Fruit fly (Drosophila melanogaster): Measurements from ENCODE around the gene CG7102.

The CG7102 gene

dm6 chr2L:7926288-7927061 lies 39.2 kb upstream of the CG7102 start (continued):
- TF ChIP-seq exex (tag; optimal IDR thresholded peaks at IDR 0.05) (peak; percentile 96), tgo (GFP tag; IDR thresholded peaks at IDR 0.05) (no peak), HmgZ (tag; optimal IDR thresholded peaks at IDR 0.05) (no peak), CG7372 (GFP tag; IDR thresholded peaks at IDR 0.05) (no peak), crol (GFP tag; IDR thresholded peaks at IDR 0.05) (0 out of 2 replicates have a peak, but pooled peaks have one; percentile 10), oc (tag; optimal IDR thresholded peaks at IDR 0.05) (no peak), Sin3A (optimal IDR thresholded peaks at IDR 0.05) (no peak), Kr (GFP tag; optimal IDR thresholded peaks at IDR 0.05) (no peak), CG6689 (GFP tag; IDR thresholded peaks at IDR 0.05) (no peak), repo (GFP tag; optimal IDR thresholded peaks at IDR 0.05) (no peak), dm (GFP tag; optimal IDR thresholded peaks at IDR 0.05) (no peak), CG2120 (GFP tag; optimal IDR thresholded peaks at IDR 0.05) (peak; percentile 24), Lpt (GFP tag; optimal IDR thresholded peaks at IDR 0.05) (no peak), Spps (tag; optimal IDR thresholded peaks at IDR 0.05) (no peak), stc (GFP tag; IDR thresholded peaks at IDR 0.05) (no peak), CG7786 (GFP tag; optimal IDR thresholded peaks at IDR 0.05) (no peak), klu (GFP tag; IDR thresholded peaks at IDR 0.05) (no peak), Drgx (GFP tag; IDR thresholded peaks at IDR 0.05) (peak; percentile 26; the same call in 1 of the 2 replicates), Atf6 (GFP tag; IDR thresholded peaks at IDR 0.05) (peak; percentile 51; the same call in 1 of the 2 replicates), dmrt11E (tag; optimal IDR thresholded peaks at IDR 0.05) (no peak), Mes4 (GFP tag; optimal IDR thresholded peaks at IDR 0.05) (no peak), CG2678 (tag; optimal IDR thresholded peaks at IDR 0.05) (no peak), CG13296 (GFP tag; optimal IDR thresholded peaks at IDR 0.05) (no peak), Six4 (GFP tag; optimal IDR thresholded peaks at IDR 0.05) (no peak), ind (GFP tag; optimal IDR thresholded peaks at IDR 0.05) (no peak), grn (GFP tag; optimal IDR thresholded peaks at IDR 0.05) (peak; percentile 81), H2.0 (GFP tag; IDR thresholded peaks at IDR 0.05) (no peak), Dref (GFP tag; IDR thresholded peaks at IDR 0.05) (no peak), corto (GFP tag; optimal IDR thresholded peaks at IDR 0.05) (peak; percentile 61), CG10543 (GFP tag; optimal IDR thresholded peaks at IDR 0.05) (peak; percentile 14)

- peak; percentile 85 for TF ChIP-seq HmgZ (tag; optimal IDR thresholded peaks at IDR 0.05)
- peak; percentile 77 for TF ChIP-seq pum (GFP tag; optimal IDR thresholded peaks at IDR 0.05)
- TF ChIP-seq CG4360 (GFP tag; IDR thresholded peaks at IDR 0.05), result peak; percentile 59
- TF ChIP-seq CG7963 (GFP tag; IDR thresholded peaks at IDR 0.05; ENCODE audit: partially characterized antibody), result no peak
- TF ChIP-seq CG3407 (GFP tag; optimal IDR thresholded peaks at IDR 0.05), result peak; percentile 75
- TF ChIP-seq ttk (GFP tag; IDR thresholded peaks at IDR 0.05), result peak; percentile 91
- peak; percentile 10 for TF ChIP-seq Sry-β (GFP tag; optimal IDR thresholded peaks at IDR 0.05)
- peak; percentile 68 for TF ChIP-seq CG12104 (GFP tag; optimal IDR thresholded peaks at IDR 0.05)
- TF ChIP-seq Ets65A (GFP tag), result peak; percentile 95
- peak in 1 of 2 experiments; percentile 81 for TF ChIP-seq Eip74EF (GFP tag; optimal IDR thresholded peaks at IDR 0.05)
- peak; percentile 96 for TF ChIP-seq dmrt99B (tag; optimal IDR thresholded peaks at IDR 0.05)
- peak; percentile 92 for TF ChIP-seq row (GFP tag; IDR thresholded peaks at IDR 0.05)
- peak; percentile 91 for TF ChIP-seq CG13424 (tag; optimal IDR thresholded peaks at IDR 0.05)
- peak; percentile 84 for TF ChIP-seq CG14050 (GFP tag; IDR thresholded peaks at IDR 0.05)
- TF ChIP-seq Nf-YC (tag; optimal IDR thresholded peaks at IDR 0.05), result peak; percentile 67
- TF ChIP-seq CG10209 (GFP tag; optimal IDR thresholded peaks at IDR 0.05), result peak; percentile 83
- peak; percentile 84 for TF ChIP-seq fd64A (GFP tag; optimal IDR thresholded peaks at IDR 0.05)
- peak; percentile 96 for TF ChIP-seq vvl (GFP tag; IDR thresholded peaks at IDR 0.05)
- peak; percentile 79 for TF ChIP-seq bab2 (GFP tag; optimal IDR thresholded peaks at IDR 0.05)
- TF ChIP-seq CG12942 (GFP tag; optimal IDR thresholded peaks at IDR 0.05), result peak; percentile 68
- peak; percentile 87 for TF ChIP-seq Ada2b (GFP tag; IDR thresholded peaks at IDR 0.05)
- TF ChIP-seq phol (tag; optimal IDR thresholded peaks at IDR 0.05), result peak; percentile 86
- peak in 1 of 2 experiments; percentile 41 for TF ChIP-seq crp (GFP tag; optimal IDR thresholded peaks at IDR 0.05)
These were observed 38.1 kb upstream of the CG7102 start for dm6 chr2L:7925389-7925788.
